Worm (Caenorhabditis elegans): ENCODE data around the gene glr-8.

The glr-8 gene

DNA sequence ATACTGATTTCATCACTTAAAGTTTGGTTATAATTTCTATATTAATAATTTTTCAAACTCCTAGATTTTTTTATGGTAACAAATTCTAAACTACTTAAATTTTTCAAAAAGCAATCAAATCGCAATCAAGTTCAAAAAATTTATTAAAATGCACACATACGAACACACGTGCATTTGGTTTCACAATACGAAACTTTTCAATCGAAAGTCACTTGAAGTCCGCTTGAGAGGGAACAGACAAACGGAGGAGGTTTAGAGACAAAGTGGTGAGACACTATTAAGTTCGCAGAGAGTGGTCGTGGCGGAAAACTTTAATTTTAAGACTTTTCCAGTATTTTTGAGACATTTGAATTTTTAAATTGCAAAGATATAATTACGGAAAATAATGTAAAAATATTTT, at the start of gene glr-8:
Gene glr-8 (plus strand): TSS at position 319 of the 400 bp plus-strand sequence.
- no peak for TF ChIP-seq C34F6.9 (tag; optimal IDR thresholded peaks at IDR 0.05)
- TF ChIP-seq peb-1 (tag; optimal IDR thresholded peaks at IDR 0.05): no peak
- no peak for TF ChIP-seq mdl-1 (tag; optimal IDR thresholded peaks at IDR 0.05)
- TF ChIP-seq blmp-1 (tag; optimal IDR thresholded peaks at IDR 0.05; ENCODE audit: insufficient read depth): no peak

DNA sequence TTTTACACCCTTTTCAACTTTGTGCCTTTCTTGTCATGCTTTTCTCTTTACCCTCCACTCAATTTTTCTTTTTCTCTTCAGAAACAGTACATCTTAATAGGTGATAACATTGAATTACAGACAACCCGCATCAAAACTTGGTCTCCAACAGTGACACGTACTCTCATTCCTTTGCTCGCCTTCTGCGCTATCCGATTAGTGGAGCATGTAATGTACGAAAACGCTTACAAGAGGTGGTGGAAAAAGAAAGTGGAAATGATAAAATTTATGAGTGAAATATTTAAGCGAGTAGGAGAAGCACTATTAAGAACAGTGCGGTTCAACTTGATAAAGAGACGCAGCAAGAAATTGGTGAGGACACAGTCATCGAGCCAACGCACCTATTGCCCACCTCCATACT, 49.2 kb upstream of the glr-8 start, which contains the start of gene pept-1:
Gene pept-1 (plus strand): TSS at position 306 of the 400 bp plus-strand sequence.
- peak; percentile 92 for TF ChIP-seq fos-1 (tag; optimal IDR thresholded peaks at IDR 0.05)
- no peak for TF ChIP-seq lin-39 (tag; optimal IDR thresholded peaks at IDR 0.05)
- no peak for TF ChIP-seq mdl-1 (tag; optimal IDR thresholded peaks at IDR 0.05)
- TF ChIP-seq egl-27 (tag; optimal IDR thresholded peaks at IDR 0.05): peak; percentile 44
- no peak for TF ChIP-seq nhr-21 (tag; optimal IDR thresholded peaks at IDR 0.05)
- no peak for TF ChIP-seq nhr-77 (tag; optimal IDR thresholded peaks at IDR 0.05)
- peak; percentile 46 for TF ChIP-seq gmeb-1 (tag; optimal IDR thresholded peaks at IDR 0.05)
- TF ChIP-seq nhr-25 (tag; optimal IDR thresholded peaks at IDR 0.05): no peak
- TF ChIP-seq F13H6.1 (tag; optimal IDR thresholded peaks at IDR 0.05): peak; percentile 63
- peak; percentile 68 for TF ChIP-seq sma-9 (GFP tag; optimal IDR thresholded peaks at IDR 0.05)
- no peak for TF ChIP-seq sma-9 (tag; optimal IDR thresholded peaks at IDR 0.05)
- peak; percentile 70 for TF ChIP-seq crh-2 (tag; optimal IDR thresholded peaks at IDR 0.05)

DNA sequence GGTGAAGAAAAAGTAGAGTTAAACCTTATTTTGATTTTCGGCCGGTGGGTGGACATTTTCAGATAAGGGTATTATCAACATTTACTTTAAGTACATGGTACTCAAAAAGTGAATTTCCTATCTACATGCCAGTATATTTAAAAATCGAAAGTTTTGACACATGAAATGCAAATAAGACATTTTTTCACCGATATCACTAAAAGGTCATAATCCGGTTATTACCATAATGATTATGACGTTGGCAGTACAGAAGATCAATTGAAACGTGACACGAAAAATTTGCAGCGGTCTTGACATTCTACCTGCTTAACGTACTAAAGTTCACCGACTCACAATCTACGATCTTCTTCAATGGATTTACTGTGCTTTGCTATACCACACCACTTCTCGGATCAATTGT, 47.8 kb upstream of the glr-8 start:
- TF ChIP-seq gmeb-1 (tag; optimal IDR thresholded peaks at IDR 0.05) (peak; percentile 17), lin-13 (GFP tag; optimal IDR thresholded peaks at IDR 0.05) (no peak), sma-9 (GFP tag; optimal IDR thresholded peaks at IDR 0.05) (peak; percentile 9), sma-9 (tag; optimal IDR thresholded peaks at IDR 0.05) (no peak)

ce11 chrX:6458467-6458866, 47.3 kb upstream of the glr-8 start:
- TF ChIP-seq nhr-23 (tag; optimal IDR thresholded peaks at IDR 0.05) (no peak), fos-1 (tag; optimal IDR thresholded peaks at IDR 0.05) (peak; percentile 29), alr-1 (tag; optimal IDR thresholded peaks at IDR 0.05) (no peak), egl-27 (tag; optimal IDR thresholded peaks at IDR 0.05) (no peak)

DNA sequence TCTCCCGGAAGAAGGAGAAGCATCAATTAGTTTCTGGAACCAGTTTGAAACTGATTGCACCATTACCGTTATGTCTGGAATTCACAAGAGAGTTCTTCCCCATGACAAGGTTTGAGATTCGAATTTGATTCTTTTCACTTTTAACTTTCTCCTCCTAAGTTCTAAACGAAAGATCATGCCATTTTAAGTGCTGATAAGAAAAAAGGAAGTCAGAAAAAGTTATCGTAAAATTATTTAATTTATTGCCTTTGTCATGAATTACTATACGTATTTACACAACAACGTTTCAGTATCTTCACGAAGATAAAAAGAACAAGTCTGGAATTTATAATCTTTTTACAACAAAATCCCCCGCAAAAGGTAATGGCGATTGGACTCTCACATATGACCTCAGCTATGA, 45.7 kb upstream of the glr-8 start:
- peak; percentile 44 for TF ChIP-seq fos-1 (tag; optimal IDR thresholded peaks at IDR 0.05)
- peak; percentile 5 for TF ChIP-seq crh-2 (tag; optimal IDR thresholded peaks at IDR 0.05)
- no peak for TF ChIP-seq nhr-12 (tag; optimal IDR thresholded peaks at IDR 0.05)
- TF ChIP-seq egl-27 (tag; optimal IDR thresholded peaks at IDR 0.05): no peak

DNA sequence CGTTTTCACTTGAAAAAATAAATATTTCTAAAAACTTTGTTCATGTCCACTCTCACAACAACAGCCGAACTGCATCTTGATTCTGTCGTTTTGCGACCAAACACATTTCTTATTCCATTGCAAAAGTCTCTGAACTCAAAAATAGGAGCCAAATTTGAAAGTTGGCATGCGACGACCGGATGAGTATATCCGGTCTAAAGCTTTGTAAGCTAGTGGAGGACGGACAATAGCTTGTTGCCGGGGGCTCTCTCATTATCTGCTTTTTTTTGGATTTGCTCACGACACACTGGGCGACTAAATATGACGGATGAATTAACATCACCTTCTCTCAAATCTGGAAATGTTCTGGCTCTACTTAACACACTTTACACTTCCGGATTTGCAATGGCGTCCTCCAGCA, 44.1 kb upstream of the glr-8 start, which contains the start of gene K04E7.1:
Gene K04E7.1 (plus strand): TSS at position 301 of the 400 bp plus-strand sequence.
- TF ChIP-seq F13H6.1 (tag; optimal IDR thresholded peaks at IDR 0.05) (no peak), ztf-1 (GFP tag; conservative IDR thresholded peaks at IDR 0.05) (no peak), gmeb-1 (tag; optimal IDR thresholded peaks at IDR 0.05) (no peak), nhr-6 (tag; optimal IDR thresholded peaks at IDR 0.05) (no peak)

- TF ChIP-seq lin-13 (GFP tag; optimal IDR thresholded peaks at IDR 0.05) (no peak), elt-1 (tag; optimal IDR thresholded peaks at IDR 0.05) (no peak), aly-2 (tag; optimal IDR thresholded peaks at IDR 0.05) (no peak), fos-1 (tag; optimal IDR thresholded peaks at IDR 0.05) (peak; percentile 55), peb-1 (tag; optimal IDR thresholded peaks at IDR 0.05) (no peak), nhr-237 (tag; optimal IDR thresholded peaks at IDR 0.05) (no peak), ceh-82 (tag; optimal IDR thresholded peaks at IDR 0.05) (no peak), sma-9 (GFP tag; optimal IDR thresholded peaks at IDR 0.05) (peak; percentile 34), sma-9 (tag; optimal IDR thresholded peaks at IDR 0.05) (no peak), dmd-4 (tag; optimal IDR thresholded peaks at IDR 0.05) (no peak), blmp-1 (tag; optimal IDR thresholded peaks at IDR 0.05; ENCODE audit: insufficient read depth) (no peak), nhr-77 (tag; optimal IDR thresholded peaks at IDR 0.05) (no peak)
These were observed 43.3 kb upstream of the glr-8 start for ce11 chrX:6462479-6462878.

- no peak for TF ChIP-seq ama-1 (optimal IDR thresholded peaks at IDR 0.05)
- TF ChIP-seq zag-1 (tag; optimal IDR thresholded peaks at IDR 0.05): no peak
- TF ChIP-seq lin-13 (GFP tag; optimal IDR thresholded peaks at IDR 0.05): no peak
- TF ChIP-seq Y55F3AM.14 (GFP tag; optimal IDR thresholded peaks at IDR 0.05): no peak
- no peak for TF ChIP-seq nhr-129 (tag; optimal IDR thresholded peaks at IDR 0.05)
- TF ChIP-seq egl-27 (tag; optimal IDR thresholded peaks at IDR 0.05): no peak
- peak; percentile 71 for TF ChIP-seq fos-1 (tag; optimal IDR thresholded peaks at IDR 0.05)
- peak; percentile 31 for TF ChIP-seq crh-2 (tag; optimal IDR thresholded peaks at IDR 0.05)
- TF ChIP-seq sma-9 (GFP tag; optimal IDR thresholded peaks at IDR 0.05): peak; percentile 46
- TF ChIP-seq sma-9 (tag; optimal IDR thresholded peaks at IDR 0.05): no peak
- no peak for TF ChIP-seq sma-3 (GFP tag; optimal IDR thresholded peaks at IDR 0.05)
- TF ChIP-seq gmeb-1 (tag; optimal IDR thresholded peaks at IDR 0.05): no peak
These were observed 42.8 kb upstream of the glr-8 start, which contains the start of gene C15B12.2 for ce11 chrX:6462995-6463462. Gene C15B12.2 (plus strand): TSS chrX:6463412.

All from whole organism, L2 larva.